Worm (Caenorhabditis elegans) whole organism, L1 larva: Measurements from ENCODE around the gene fbxa-98.
"Not testable (repeated sequence)": the region's sequence is repeated elsewhere in the genome, so short reads cannot be mapped to it uniquely, and the experiment has no call there.

ENCODE experiments used
- irx-1 ChIP-seq: sonication (generic microtip); optimal IDR thresholded peaks from 2 replicates; lab custom pipeline; 2016; ENCODE audit warnings: missing genetic modification characterization, missing compliant biosample characterization
- nhr-76 ChIP-seq: sonication (generic microtip); optimal IDR thresholded peaks from 2 replicates; lab custom pipeline; 2017; ENCODE audit warnings: missing biosample characterization, missing genetic modification characterization
- unc-30 ChIP-seq: sonication (generic microtip); optimal IDR thresholded peaks from 2 replicates; lab custom pipeline; 2017; ENCODE audit warnings: missing biosample characterization, missing genetic modification characterization

DNA sequence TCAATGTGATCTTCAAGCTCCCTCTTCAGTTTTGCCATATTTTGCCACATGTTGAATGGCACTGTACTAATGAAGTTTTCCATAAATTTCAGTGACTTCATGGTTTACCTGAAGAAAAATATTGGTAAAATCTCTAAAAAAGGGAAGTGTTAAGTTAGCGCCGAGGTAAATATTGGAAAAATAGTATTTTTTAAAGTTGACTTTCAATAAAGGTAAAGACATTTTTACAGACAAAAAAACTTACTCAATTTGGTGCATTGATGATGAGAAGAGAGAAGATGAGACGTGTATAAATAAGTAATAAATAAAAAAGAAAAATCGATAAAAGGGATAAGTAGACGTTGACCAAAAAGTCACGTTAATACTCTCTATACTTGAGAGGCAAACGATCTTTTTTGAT is 35.4 kb upstream of the fbxa-98 start, which contains the start of gene Y45F10B.9:
- not testable (repeated sequence) for TF ChIP-seq irx-1, unc-30, nhr-76 (tag; lab: Kevin White, UChicago)
